Worm (Caenorhabditis elegans) whole organism, L4 larva: ENCODE results near the gene srz-56.

ENCODE experiments used
- F10B5.3 ChIP-seq: sonication (generic microtip); optimal IDR thresholded peaks from 2 replicates; lab custom pipeline; 2016; ENCODE audit warnings: mild to moderate bottlenecking, missing genetic modification characterization, missing compliant biosample characterization
- aha-1 ChIP-seq: fragments of 150-350 bp; peaks from one replicate; lab custom pipeline; 2014; ENCODE audit warnings: missing biosample characterization, missing genetic modification characterization
- aly-2 ChIP-seq: sonication (generic microtip); optimal IDR thresholded peaks from 2 replicates; lab custom pipeline; 2018; ENCODE audit warnings: missing biosample characterization, missing genetic modification characterization
- ceh-82 ChIP-seq: sonication (generic microtip); optimal IDR thresholded peaks from 2 replicates; lab custom pipeline; 2017; ENCODE audit warnings: missing biosample characterization, missing genetic modification characterization
- cey-2 ChIP-seq: sonication (generic microtip); optimal IDR thresholded peaks from 3 replicates; lab custom pipeline; 2017; ENCODE audit warnings: missing genetic modification characterization, mild to moderate bottlenecking, missing compliant biosample characterization, antibody characterized with exemption, borderline replicate concordance; ENCODE audit not compliant: insufficient read depth
- dpl-1 ChIP-seq: fragments of 150-350 bp; optimal IDR thresholded peaks from 2 replicates; lab custom pipeline; 2014; ENCODE audit warnings: missing biosample characterization, missing genetic modification reagents, missing genetic modification characterization
- lin-39 ChIP-seq: fragments of 150-350 bp; optimal IDR thresholded peaks from 2 replicates; lab custom pipeline; 2014; ENCODE audit warnings: missing biosample characterization, missing genetic modification reagents, missing genetic modification characterization
- nhr-76 ChIP-seq: fragments of 150-350 bp; optimal IDR thresholded peaks from 2 replicates; lab custom pipeline; 2014; ENCODE audit warnings: missing biosample characterization, missing genetic modification characterization
- vab-7 ChIP-seq: fragments of 200-800 bp; sonication (Bioruptor generic); IDR thresholded peaks from 2 replicates; pipeline ENCODE4 v1.3.6; 2022; ENCODE audit warnings: missing genetic modification reagents, missing genetic modification characterization, missing compliant biosample characterization
- zag-1 ChIP-seq: fragments of 150-350 bp; optimal IDR thresholded peaks from 2 replicates; lab custom pipeline; 2014; ENCODE audit warnings: missing biosample characterization, missing genetic modification characterization
- zip-11 ChIP-seq: fragments of 200-800 bp; sonication (Bioruptor generic); IDR thresholded peaks from 2 replicates; pipeline ENCODE4 v1.3.6; 2022; ENCODE audit warnings: missing genetic modification characterization, missing compliant biosample characterization

DNA sequence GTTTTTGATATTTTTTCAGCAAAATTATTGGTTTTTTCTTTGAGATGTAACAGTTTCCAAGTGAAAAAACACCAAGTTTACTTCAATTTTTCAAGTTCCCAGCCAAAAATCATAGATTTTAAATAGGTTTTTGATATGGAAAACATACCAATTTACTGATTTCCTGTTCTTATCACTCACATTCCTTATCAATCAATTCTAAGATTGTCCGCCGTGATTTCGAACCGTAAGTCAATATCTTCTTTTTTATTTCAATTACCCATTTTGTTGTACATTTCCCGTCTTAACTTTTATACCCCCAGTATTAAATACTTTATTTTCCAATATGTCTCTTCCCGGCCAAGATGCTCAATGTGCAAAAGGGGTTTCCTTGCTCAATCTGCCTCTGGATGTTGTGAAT, 16.1 kb upstream of the srz-56 start, which contains the start of gene fbxa-38:
- TF ChIP-seq ceh-82 (tag; lab: Kevin White, UChicago) (no peak), vab-7 (GFP tag; lab: Robert Waterston, UW) (no peak), zag-1 (tag; lab: Kevin White, UChicago) (no peak), aha-1 (no peak), lin-39 (tag; lab: Kevin White, UChicago) (no peak), cey-2 (tag; lab: Kevin White, UChicago) (no peak), nhr-76 (tag; lab: Kevin White, UChicago) (no peak), dpl-1 (GFP tag; lab: Kevin White, UChicago) (no peak), zip-11 (GFP tag; lab: Robert Waterston, UW) (no peak), aly-2 (no peak), F10B5.3 (no peak)
